Worm (Caenorhabditis elegans) whole organism, L3 larva: Measurements from ENCODE around the gene B0454.26.

ENCODE experiments used
- R02D3.7 ChIP-seq: fragments of 150-350 bp; optimal IDR thresholded peaks from 2 replicates; lab custom pipeline; 2014; ENCODE audit warnings: missing biosample characterization, missing genetic modification characterization
- aly-2 ChIP-seq: fragments of 150-350 bp; optimal IDR thresholded peaks from 2 replicates; lab custom pipeline; 2014; ENCODE audit warnings: missing biosample characterization, missing genetic modification characterization
- ama-1 ChIP-seq: fragments of 150-350 bp; optimal IDR thresholded peaks from 2 replicates; lab custom pipeline; 2018
- ceh-82 ChIP-seq: fragments of 150-350 bp; optimal IDR thresholded peaks from 2 replicates; lab custom pipeline; 2014; ENCODE audit warnings: missing biosample characterization, missing genetic modification characterization
- elt-1 ChIP-seq: fragments of 150-350 bp; optimal IDR thresholded peaks from 2 replicates; lab custom pipeline; 2014; ENCODE audit warnings: missing biosample characterization, missing genetic modification characterization
- elt-3 ChIP-seq, 3 experiments: fragments of 150-350 bp in 1 of 3; sonication (generic microtip) in 2 of 3; optimal IDR thresholded peaks; 2 replicates in 2 of 3; 4 replicates in 1 of 3; lab custom pipeline; 2014 to 2017; ENCODE audit warnings: missing biosample characterization in 3 of 3, missing genetic modification characterization in 3 of 3
- fos-1 ChIP-seq: fragments of 150-350 bp; optimal IDR thresholded peaks from 2 replicates; lab custom pipeline; 2014; ENCODE audit warnings: missing biosample characterization, missing genetic modification characterization
- lin-39 ChIP-seq: fragments of 150-350 bp; optimal IDR thresholded peaks from 2 replicates; lab custom pipeline; 2018; ENCODE audit warnings: missing biosample characterization, missing genetic modification reagents, missing genetic modification characterization
- nhr-11 ChIP-seq: fragments of 150-350 bp; optimal IDR thresholded peaks from 2 replicates; lab custom pipeline; 2014; ENCODE audit warnings: missing biosample characterization, missing genetic modification characterization
- nhr-237 ChIP-seq: fragments of 150-350 bp; optimal IDR thresholded peaks from 2 replicates; lab custom pipeline; 2014; ENCODE audit warnings: missing biosample characterization, missing genetic modification characterization
- snpc-4 ChIP-seq: fragments of 150-350 bp; optimal IDR thresholded peaks from 2 replicates; lab custom pipeline; 2014; ENCODE audit warnings: missing biosample characterization, missing genetic modification characterization
- unc-62 ChIP-seq: fragments of 150-350 bp; sonication (generic microtip); optimal IDR thresholded peaks from 4 replicates; lab custom pipeline; 2014; ENCODE audit warnings: missing biosample characterization, missing genetic modification reagents, missing genetic modification characterization

DNA sequence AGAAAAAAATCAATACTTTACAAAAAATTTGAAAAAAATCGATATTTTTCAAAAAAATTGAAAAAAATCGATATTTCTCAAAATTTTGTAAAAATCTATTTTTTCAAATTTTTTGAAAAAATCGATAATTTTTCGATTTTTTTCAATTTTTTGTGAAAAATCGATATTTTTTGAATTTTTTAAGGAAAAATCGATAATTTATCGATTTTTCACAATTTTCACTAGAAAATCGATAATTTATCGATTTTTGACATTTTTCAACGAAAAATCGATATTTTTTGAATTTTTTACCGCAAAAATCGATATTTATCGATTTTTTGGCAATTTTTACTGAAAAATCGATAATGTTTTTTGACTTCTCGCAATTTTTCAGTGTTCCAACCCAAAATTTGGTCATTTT lies 25.0 kb upstream of the B0454.26 start:
- TF ChIP-seq lin-39 (tag; lab: Kevin White, UChicago): no peak
- no peak for TF ChIP-seq nhr-11 (tag; lab: Kevin White, UChicago)
- TF ChIP-seq nhr-237 (tag; lab: Kevin White, UChicago): no peak
- no peak for TF ChIP-seq ceh-82 (tag; lab: Kevin White, UChicago)
- TF ChIP-seq snpc-4 (tag; lab: Kevin White, UChicago): no peak
- no peak for TF ChIP-seq elt-1 (tag; lab: Kevin White, UChicago)
- TF ChIP-seq fos-1 (tag; lab: Kevin White, UChicago): no peak
- TF ChIP-seq elt-3 (tag; optimal IDR thresholded peaks at IDR 0.05; lab: Kevin White, UChicago): no peak
- no peak for TF ChIP-seq ama-1 (lab: Kevin White, UChicago)
- no peak for TF ChIP-seq unc-62 (GFP tag; lab: Kevin White, UChicago)
- no peak for TF ChIP-seq aly-2
- no peak for TF ChIP-seq R02D3.7
